Fruit fly (Drosophila melanogaster): ENCODE measurements around the gene Cpr30B.

DNA sequence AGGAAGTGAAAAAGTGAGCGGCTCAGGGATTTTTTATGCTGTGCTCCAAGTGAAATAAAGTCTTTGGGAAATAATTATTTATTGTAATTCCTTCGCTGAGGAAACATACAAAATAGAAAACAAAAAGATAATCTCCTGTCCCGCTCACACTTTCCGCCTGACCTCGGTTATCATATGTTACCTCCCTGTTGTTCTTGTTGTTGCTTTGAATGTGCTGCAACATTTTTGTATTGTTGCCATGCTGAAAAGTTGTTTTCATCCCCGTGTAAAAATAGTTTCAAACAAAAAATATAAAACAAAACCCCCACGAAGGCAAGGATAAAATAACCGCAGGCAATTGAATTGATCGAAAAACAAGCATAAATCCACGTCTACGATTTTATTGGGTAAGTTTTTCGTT lies 46.8 kb upstream of the Cpr30B start:
- TF ChIP-seq tj (GFP tag; optimal IDR thresholded peaks at IDR 0.05) (no peak), Hr96 (GFP tag; optimal IDR thresholded peaks at IDR 0.05) (no peak), Clk (GFP tag; optimal IDR thresholded peaks at IDR 0.05) (no peak), CG12768 (GFP tag; optimal IDR thresholded peaks at IDR 0.05) (no peak)
